Fruit fly (Drosophila melanogaster) whole organism, wandering third instar larva: ENCODE results near the gene Spp.

Experiments
- Abd-B ChIP-seq: fragments of >200 bp; optimal IDR thresholded peaks from 2 replicates; lab custom pipeline; 2017; ENCODE audit warnings: missing biosample characterization, missing genetic modification characterization
- Sp1 ChIP-seq: fragments of 200-800 bp; sonication (Bioruptor generic); optimal IDR thresholded peaks from 3 replicates; lab custom pipeline; 2019; ENCODE audit warnings: missing biosample characterization, mild to moderate bottlenecking, missing genetic modification characterization, moderate library complexity
- brk ChIP-seq: fragments of 200-800 bp; sonication (Bioruptor generic); optimal IDR thresholded peaks from 2 replicates; lab custom pipeline; 2016; ENCODE audit warnings: missing biosample characterization, mild to moderate bottlenecking, missing genetic modification characterization
- pan ChIP-seq: fragments of >200 bp; optimal IDR thresholded peaks from 2 replicates; lab custom pipeline; 2017
- psq ChIP-seq: fragments of 200-800 bp; sonication (Bioruptor generic); optimal IDR thresholded peaks from 3 replicates; lab custom pipeline; 2017; ENCODE audit warnings: missing biosample characterization, mild to moderate bottlenecking, missing genetic modification characterization, moderate library complexity
- sv ChIP-seq: fragments of 200-800 bp; sonication (Bioruptor generic); optimal IDR thresholded peaks from 3 replicates; lab custom pipeline; 2016; ENCODE audit warnings: missing biosample characterization, missing genetic modification characterization

DNA sequence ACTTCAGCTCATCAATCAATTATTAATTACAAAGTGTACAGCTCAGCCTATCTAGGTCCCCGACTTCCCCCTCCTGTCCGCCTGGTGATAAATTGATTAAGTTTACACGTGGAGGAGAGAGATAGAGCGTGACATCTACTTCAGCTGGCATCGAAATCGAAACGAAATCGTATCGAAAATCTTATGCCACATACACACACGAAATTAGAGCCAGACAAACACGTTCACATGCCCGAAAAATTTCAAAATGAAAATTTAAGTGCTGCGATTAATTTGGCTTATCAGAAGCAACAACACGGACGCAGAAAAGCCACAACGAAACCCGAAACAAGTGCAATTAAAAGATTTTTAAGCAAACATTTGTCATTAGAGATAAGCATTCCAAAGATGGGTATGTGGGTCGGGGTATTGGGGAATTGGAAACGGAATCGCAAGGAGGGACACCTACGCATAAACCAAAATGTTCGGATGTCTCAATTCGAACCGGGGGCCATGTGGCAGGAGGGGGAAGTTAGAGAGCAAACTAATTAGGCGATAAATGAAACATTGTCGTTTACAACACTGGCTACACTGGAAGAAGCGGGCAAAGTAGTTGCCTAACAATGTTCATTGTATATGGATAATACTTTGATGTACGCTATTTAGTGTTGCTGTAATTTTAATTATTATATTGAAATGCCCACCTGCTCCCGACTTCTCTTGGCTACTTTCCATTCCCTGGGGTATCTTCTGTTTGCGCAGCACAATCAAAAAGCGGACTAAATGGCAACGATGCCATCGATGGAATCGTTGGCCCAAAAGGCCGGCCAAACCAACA is 46.6 kb downstream of the Spp start:
- TF ChIP-seq brk (GFP tag; lab: Kevin White, UChicago): no peak
- TF ChIP-seq sv: no peak
- TF ChIP-seq pan (lab: Kevin White, UChicago): no peak
- TF ChIP-seq Abd-B: no peak
- no peak for TF ChIP-seq Sp1 (GFP tag; lab: Kevin White, UChicago)
- TF ChIP-seq psq (GFP tag; lab: Kevin White, UChicago): no peak
